Fruit fly (Drosophila melanogaster) Kc167 (cell line): ENCODE measurements around the gene CG32846.

Experiments used
- h ChIP-seq: fragments of >200 bp; optimal IDR thresholded peaks from 3 replicates; lab custom pipeline; 2018; ENCODE audit warnings: missing external identifiers
- insv ChIP-seq: fragments of >200 bp; optimal IDR thresholded peaks from 3 replicates; lab custom pipeline; 2018; ENCODE audit warnings: missing external identifiers
- ttk ChIP-seq: sonication (Bioruptor generic); optimal IDR thresholded peaks from 2 replicates; lab custom pipeline; 2017; ENCODE audit warnings: missing external identifiers

dm6 chr3L:2913291-2913690 lies 38.1 kb downstream of the CG32846 start:
- TF ChIP-seq ttk (lab: Kevin White, UChicago) (no peak), insv (lab: Kevin White, UChicago) (no peak), h (no peak)
